Fruit fly (Drosophila melanogaster) whole organism, prepupa: ENCODE data around the gene CG32148.

Experiments
- Blimp-1 ChIP-seq: fragments of 200-800 bp; sonication (Bioruptor generic); optimal IDR thresholded peaks from 3 replicates; lab custom pipeline; 2017; ENCODE audit warnings: missing biosample characterization, missing genetic modification characterization, mild to moderate bottlenecking, moderate library complexity, missing genetic modification reagents
- CG10631 ChIP-seq: fragments of 200-800 bp; sonication (Bioruptor generic); optimal IDR thresholded peaks from 2 replicates; lab custom pipeline; 2016; ENCODE audit warnings: missing biosample characterization, missing genetic modification characterization
- CG10669 ChIP-seq: fragments of 200-800 bp; sonication (Bioruptor generic); optimal IDR thresholded peaks from 3 replicates; lab custom pipeline; 2018; ENCODE audit warnings: missing biosample characterization, mild to moderate bottlenecking, missing genetic modification characterization, moderate library complexity
- CG11294 ChIP-seq: fragments of 200-800 bp; sonication (Bioruptor generic); IDR thresholded peaks from 2 replicates; pipeline ENCODE4 v1.3.6; 2022; ENCODE audit warnings: missing biosample characterization, missing genetic modification characterization
- CG11762 ChIP-seq: fragments of 200-800 bp; sonication (Bioruptor generic); optimal IDR thresholded peaks from 3 replicates; lab custom pipeline; 2016; ENCODE audit warnings: missing biosample characterization, missing genetic modification characterization; ENCODE audit not compliant: insufficient read depth
- CG11902 ChIP-seq: fragments of 200-800 bp; sonication (Bioruptor generic); optimal IDR thresholded peaks from 3 replicates; lab custom pipeline; 2016; ENCODE audit warnings: missing biosample characterization, missing genetic modification characterization
- CG15336 ChIP-seq: fragments of 200-800 bp; sonication (Bioruptor generic); IDR thresholded peaks from 2 replicates; pipeline ENCODE4 v1.3.6; 2022; ENCODE audit warnings: missing biosample characterization, missing genetic modification characterization
- CG1621 ChIP-seq: fragments of 200-800 bp; sonication (Bioruptor generic); optimal IDR thresholded peaks from 3 replicates; lab custom pipeline; 2018; ENCODE audit warnings: missing biosample characterization, mild to moderate bottlenecking, missing genetic modification characterization
- CG16779 ChIP-seq: fragments of 200-800 bp; sonication (Bioruptor generic); optimal IDR thresholded peaks from 3 replicates; lab custom pipeline; 2017; ENCODE audit warnings: missing biosample characterization, mild to moderate bottlenecking, missing genetic modification characterization
- CG3032 ChIP-seq: fragments of 200-800 bp; optimal IDR thresholded peaks from 2 replicates; lab custom pipeline; 2019; ENCODE audit warnings: missing biosample characterization, mild to moderate bottlenecking, missing genetic modification characterization, moderate library complexity
- CG31627 ChIP-seq: fragments of 200-800 bp; sonication (Bioruptor generic); optimal IDR thresholded peaks from 3 replicates; lab custom pipeline; 2016; ENCODE audit warnings: missing biosample characterization, missing genetic modification characterization
- CG32006 ChIP-seq: fragments of 200-800 bp; sonication (Bioruptor generic); optimal IDR thresholded peaks from 3 replicates; lab custom pipeline; 2017; ENCODE audit warnings: missing biosample characterization, mild to moderate bottlenecking, missing genetic modification characterization
- CG34406 ChIP-seq: fragments of 200-800 bp; sonication (Bioruptor generic); optimal IDR thresholded peaks from 3 replicates; lab custom pipeline; 2016; ENCODE audit warnings: missing biosample characterization, missing genetic modification characterization
- CG4318 ChIP-seq: fragments of 200-800 bp; sonication (Bioruptor generic); optimal IDR thresholded peaks from 3 replicates; lab custom pipeline; 2017; ENCODE audit warnings: missing biosample characterization, mild to moderate bottlenecking, missing genetic modification characterization
- CG6163 ChIP-seq: fragments of 200-800 bp; sonication (Bioruptor generic); IDR thresholded peaks from 3 replicates; pipeline ENCODE4 v1.3.6; 2022; ENCODE audit warnings: missing biosample characterization, missing genetic modification characterization
- CG6276 ChIP-seq: fragments of 200-800 bp; sonication (Bioruptor generic); optimal IDR thresholded peaks from 2 replicates; lab custom pipeline; 2017; ENCODE audit warnings: missing biosample characterization, mild to moderate bottlenecking, missing genetic modification characterization
- CG6792 ChIP-seq: fragments of 200-800 bp; sonication (Bioruptor generic); optimal IDR thresholded peaks from 3 replicates; lab custom pipeline; 2016; ENCODE audit warnings: missing biosample characterization, missing genetic modification characterization
- CG6808 ChIP-seq: fragments of 200-800 bp; sonication (Bioruptor generic); optimal IDR thresholded peaks from 3 replicates; lab custom pipeline; 2017; ENCODE audit warnings: missing biosample characterization, missing genetic modification characterization, mild to moderate bottlenecking, moderate library complexity, missing genetic modification reagents
- CG6854 ChIP-seq: fragments of 200-800 bp; sonication (Bioruptor generic); optimal IDR thresholded peaks from 2 replicates; lab custom pipeline; 2017; ENCODE audit warnings: missing biosample characterization, mild to moderate bottlenecking, missing genetic modification characterization
- CG7368 ChIP-seq: fragments of 200-800 bp; sonication (Bioruptor generic); optimal IDR thresholded peaks from 3 replicates; lab custom pipeline; 2016; ENCODE audit warnings: missing biosample characterization, missing genetic modification characterization
- CG8119 ChIP-seq: fragments of 200-800 bp; sonication (Bioruptor generic); IDR thresholded peaks from 3 replicates; pipeline ENCODE4 v1.3.6; 2022; ENCODE audit warnings: missing biosample characterization, missing genetic modification characterization
- CG8319 ChIP-seq: fragments of 200-800 bp; sonication (Bioruptor generic); optimal IDR thresholded peaks from 3 replicates; lab custom pipeline; 2016; ENCODE audit warnings: missing biosample characterization, missing genetic modification characterization
- Eip75B ChIP-seq: fragments of 200-800 bp; sonication (Bioruptor generic); optimal IDR thresholded peaks from 3 replicates; lab custom pipeline; 2016; ENCODE audit warnings: missing biosample characterization, missing genetic modification characterization
- Eip93F ChIP-seq: fragments of 200-800 bp; sonication (Bioruptor generic); optimal IDR thresholded peaks from 2 replicates; lab custom pipeline; 2016; ENCODE audit warnings: missing biosample characterization, mild to moderate bottlenecking, missing genetic modification characterization
- Ets21C ChIP-seq: fragments of 200-800 bp; sonication (Bioruptor generic); optimal IDR thresholded peaks from 3 replicates; lab custom pipeline; 2016; ENCODE audit warnings: missing biosample characterization, missing genetic modification characterization
- Ets96B ChIP-seq: fragments of 200-800 bp; optimal IDR thresholded peaks from 2 replicates; lab custom pipeline; 2019; ENCODE audit warnings: missing biosample characterization, mild to moderate bottlenecking, missing genetic modification characterization, moderate library complexity
- Gug ChIP-seq: fragments of 200-800 bp; sonication (Bioruptor generic); IDR thresholded peaks from 2 replicates; pipeline ENCODE4 v1.3.6; 2022; ENCODE audit warnings: missing biosample characterization, missing genetic modification characterization
- Hr38 ChIP-seq: sonication (Bioruptor generic); optimal IDR thresholded peaks from 2 replicates; lab custom pipeline; 2016; ENCODE audit warnings: missing biosample characterization, missing genetic modification characterization
- Hr4 ChIP-seq: fragments of 200-800 bp; sonication (Bioruptor generic); optimal IDR thresholded peaks from 3 replicates; lab custom pipeline; 2016; ENCODE audit warnings: missing biosample characterization, missing genetic modification characterization
- Met ChIP-seq: fragments of 200-800 bp; sonication (Bioruptor generic); optimal IDR thresholded peaks from 3 replicates; lab custom pipeline; 2016; ENCODE audit warnings: missing biosample characterization, missing genetic modification characterization
- OdsH ChIP-seq: fragments of 200-800 bp; sonication (Bioruptor generic); optimal IDR thresholded peaks from 3 replicates; lab custom pipeline; 2016; ENCODE audit warnings: missing biosample characterization, missing genetic modification characterization
- Sox102F ChIP-seq: fragments of 200-800 bp; sonication (Bioruptor generic); optimal IDR thresholded peaks from 2 replicates; lab custom pipeline; 2016; ENCODE audit warnings: missing biosample characterization, mild to moderate bottlenecking, missing genetic modification characterization
- Sox14 ChIP-seq: fragments of 200-800 bp; sonication (Bioruptor generic); optimal IDR thresholded peaks from 3 replicates; lab custom pipeline; 2016; ENCODE audit warnings: missing biosample characterization, missing genetic modification characterization
- Sox15 ChIP-seq: fragments of 200-800 bp; sonication (Bioruptor generic); optimal IDR thresholded peaks from 3 replicates; lab custom pipeline; 2016; ENCODE audit warnings: missing biosample characterization, missing genetic modification characterization
- achi ChIP-seq: fragments of 200-800 bp; sonication (Bioruptor generic); optimal IDR thresholded peaks from 3 replicates; lab custom pipeline; 2016; ENCODE audit warnings: missing biosample characterization, missing genetic modification characterization
- acj6 ChIP-seq: fragments of 200-800 bp; sonication (Bioruptor generic); optimal IDR thresholded peaks from 3 replicates; lab custom pipeline; 2016; ENCODE audit warnings: missing biosample characterization, missing genetic modification characterization
- cyc ChIP-seq: fragments of 200-800 bp; sonication (Bioruptor generic); optimal IDR thresholded peaks from 3 replicates; lab custom pipeline; 2016; ENCODE audit warnings: missing biosample characterization, missing genetic modification characterization
- dac ChIP-seq: fragments of 200-800 bp; sonication (Bioruptor generic); optimal IDR thresholded peaks from 2 replicates; lab custom pipeline; 2017; ENCODE audit warnings: missing biosample characterization, mild to moderate bottlenecking, missing genetic modification characterization
- dsx ChIP-seq: fragments of 200-800 bp; optimal IDR thresholded peaks from 3 replicates; lab custom pipeline; 2019; ENCODE audit warnings: missing biosample characterization, mild to moderate bottlenecking, missing genetic modification characterization, moderate library complexity; ENCODE audit not compliant: poor library complexity, severe bottlenecking
- fd59A ChIP-seq: fragments of 200-800 bp; sonication (Bioruptor generic); optimal IDR thresholded peaks from 2 replicates; lab custom pipeline; 2017; ENCODE audit warnings: missing biosample characterization, mild to moderate bottlenecking, missing genetic modification characterization, missing genetic modification reagents
- fd85E ChIP-seq: fragments of 200-800 bp; sonication (Bioruptor generic); optimal IDR thresholded peaks from 3 replicates; lab custom pipeline; 2016; ENCODE audit warnings: missing biosample characterization, missing genetic modification characterization
- fkh ChIP-seq: fragments of 200-800 bp; sonication (Bioruptor generic); optimal IDR thresholded peaks from 3 replicates; lab custom pipeline; 2017; ENCODE audit warnings: missing biosample characterization, mild to moderate bottlenecking, missing genetic modification characterization, moderate library complexity
- lz ChIP-seq: fragments of 200-800 bp; sonication (Bioruptor generic); optimal IDR thresholded peaks from 3 replicates; lab custom pipeline; 2016; ENCODE audit warnings: missing biosample characterization, missing genetic modification characterization
- net ChIP-seq: fragments of 200-800 bp; sonication (Bioruptor generic); optimal IDR thresholded peaks from 3 replicates; lab custom pipeline; 2016; ENCODE audit warnings: missing biosample characterization, missing genetic modification characterization
- pdm3 ChIP-seq: fragments of 200-800 bp; sonication (Bioruptor generic); optimal IDR thresholded peaks from 3 replicates; lab custom pipeline; 2016; ENCODE audit warnings: missing biosample characterization, missing genetic modification characterization
- salr ChIP-seq, 2 experiments: fragments of 200-800 bp; sonication (Bioruptor generic); optimal IDR thresholded peaks; 3 replicates each; lab custom pipeline; 2016 to 2018; ENCODE audit warnings: missing biosample characterization in 2 of 2, missing genetic modification characterization in 2 of 2, mild to moderate bottlenecking in 1 of 2
- spab ChIP-seq: fragments of 200-800 bp; sonication (Bioruptor generic); optimal IDR thresholded peaks from 2 replicates; lab custom pipeline; 2017; ENCODE audit warnings: missing biosample characterization, mild to moderate bottlenecking, missing genetic modification characterization, missing genetic modification reagents
- ss ChIP-seq, 2 experiments: fragments of 200-800 bp; sonication (Bioruptor generic); optimal IDR thresholded peaks; 2 replicates in 1 of 2; 3 replicates in 1 of 2; lab custom pipeline; 2017 to 2018; ENCODE audit warnings: mild to moderate bottlenecking in 2 of 2, missing biosample characterization in 2 of 2, missing genetic modification characterization in 2 of 2, moderate library complexity in 1 of 2
- topi ChIP-seq: fragments of 200-800 bp; sonication (Bioruptor generic); optimal IDR thresholded peaks from 3 replicates; lab custom pipeline; 2016; ENCODE audit warnings: missing biosample characterization, missing genetic modification characterization
- vri ChIP-seq: fragments of 200-800 bp; sonication (Bioruptor generic); optimal IDR thresholded peaks from 3 replicates; lab custom pipeline; 2016; ENCODE audit warnings: missing biosample characterization, mild to moderate bottlenecking, missing genetic modification characterization

Gene CG32148

DNA sequence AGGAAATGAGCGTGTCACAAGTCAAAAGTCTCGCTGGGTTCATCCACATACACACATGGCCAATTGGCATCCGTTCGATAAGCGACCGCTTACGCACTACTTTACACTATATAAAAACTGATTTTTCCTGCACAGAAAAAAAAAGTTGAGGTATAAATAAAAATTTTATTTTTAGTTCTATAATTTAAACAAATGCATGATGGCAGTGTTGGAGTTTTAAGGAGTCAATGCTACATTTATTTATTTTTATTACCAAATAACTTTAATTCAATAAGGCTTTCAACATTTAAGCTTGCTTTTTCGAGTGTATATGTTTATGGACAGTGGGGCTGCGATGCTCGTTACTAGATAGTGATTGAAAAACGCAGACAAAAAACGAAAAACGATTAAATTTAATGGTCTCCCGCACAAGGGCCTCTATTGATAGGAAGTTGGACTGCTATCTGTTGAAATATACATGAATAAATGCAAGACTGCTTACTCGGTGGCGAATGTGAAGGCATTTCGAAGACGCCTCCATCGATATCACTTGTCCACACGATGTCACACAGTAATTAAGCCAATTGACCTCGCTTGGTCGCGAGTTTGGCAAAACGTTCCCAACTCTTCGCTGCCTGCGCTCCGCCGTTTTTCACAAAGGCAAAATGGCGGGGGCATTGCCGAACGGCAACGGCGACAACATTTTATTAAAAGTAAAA is 11.5 kb upstream of the CG32148 start:
- peak; percentile 83 for TF ChIP-seq CG32006 (GFP tag; lab: Kevin White, UChicago)
- TF ChIP-seq CG10631 (GFP tag; lab: Kevin White, UChicago), result peak; percentile 79
- peak; percentile 77 for TF ChIP-seq net (GFP tag; lab: Kevin White, UChicago)
- peak; percentile 59 for TF ChIP-seq Met (GFP tag; lab: Kevin White, UChicago)
- TF ChIP-seq Gug (GFP tag; lab: Robert Waterston, UW), result peak; percentile 81
- no peak for TF ChIP-seq Blimp-1 (GFP tag; lab: Kevin White, UChicago)
- peak; percentile 80 for TF ChIP-seq Eip75B (GFP tag; lab: Kevin White, UChicago)
- TF ChIP-seq cyc (GFP tag; lab: Kevin White, UChicago), result peak; percentile 20
- peak; percentile 44; the same call in 1 of the 2 replicates for TF ChIP-seq CG11294 (GFP tag; lab: Robert Waterston, UW)
- TF ChIP-seq CG6276, result peak; percentile 73
- TF ChIP-seq fd59A, result peak; percentile 54
- peak; percentile 76 for TF ChIP-seq CG6808 (GFP tag; lab: Kevin White, UChicago)
- TF ChIP-seq achi (GFP tag; lab: Kevin White, UChicago), result peak; percentile 78
- peak; percentile 83 for TF ChIP-seq dsx
- peak; percentile 41 for TF ChIP-seq CG8319 (GFP tag; lab: Kevin White, UChicago)
- peak; percentile 38 for TF ChIP-seq CG31627
- peak; percentile 75 for TF ChIP-seq spab (GFP tag; lab: Kevin White, UChicago)
- TF ChIP-seq CG8119 (GFP tag; lab: Robert Waterston, UW), result peak; percentile 87
- TF ChIP-seq Hr4, result peak; percentile 86
- TF ChIP-seq CG1621 (tag; lab: Kevin White, UChicago), result peak; percentile 64
- TF ChIP-seq Ets21C (GFP tag; lab: Kevin White, UChicago), result peak; percentile 25
- TF ChIP-seq CG11902 (GFP tag; lab: Kevin White, UChicago), result peak; percentile 34
- peak; percentile 76 for TF ChIP-seq CG34406 (GFP tag; lab: Kevin White, UChicago)
- TF ChIP-seq CG3032 (tag; lab: Kevin White, UChicago), result peak; percentile 82
- peak; percentile 88 for TF ChIP-seq Ets96B (tag; lab: Kevin White, UChicago)
- peak; percentile 54 for TF ChIP-seq CG11762 (GFP tag; lab: Kevin White, UChicago)
- peak; percentile 33 for TF ChIP-seq Sox102F
- peak; percentile 64 for TF ChIP-seq CG6792 (GFP tag; lab: Kevin White, UChicago)
- TF ChIP-seq Sox15, result peak; percentile 41
- peak; percentile 55 for TF ChIP-seq lz (GFP tag; lab: Kevin White, UChicago)
- no peak for TF ChIP-seq dac
- TF ChIP-seq CG15336 (GFP tag; lab: Robert Waterston, UW), result peak; percentile 87
- peak; percentile 71 for TF ChIP-seq Sox14 (GFP tag; lab: Kevin White, UChicago)
- peak; percentile 82 for TF ChIP-seq OdsH
- TF ChIP-seq CG4318, result peak; percentile 38
- no peak for TF ChIP-seq CG6854 (GFP tag; lab: Kevin White, UChicago)
- peak; percentile 59 for TF ChIP-seq topi (GFP tag; lab: Kevin White, UChicago)
- no peak for TF ChIP-seq Hr38 (GFP tag; lab: Kevin White, UChicago)
- no peak for TF ChIP-seq Eip93F (GFP tag; lab: Kevin White, UChicago)
- TF ChIP-seq salr (GFP tag; optimal IDR thresholded peaks at IDR 0.05; lab: Kevin White, UChicago), result peak; percentile 44 to 72
- TF ChIP-seq CG7368 (GFP tag; lab: Kevin White, UChicago), result peak; percentile 51
- no peak for TF ChIP-seq vri (GFP tag; lab: Kevin White, UChicago)
- peak; percentile 73 for TF ChIP-seq CG10669 (GFP tag; lab: Kevin White, UChicago)
- TF ChIP-seq fd85E, result no peak
- peak; percentile 64 for TF ChIP-seq CG16779 (tag; lab: Kevin White, UChicago)
- peak; percentile 77 for TF ChIP-seq pdm3
- TF ChIP-seq CG6163 (GFP tag; lab: Robert Waterston, UW), result peak; percentile 87
- TF ChIP-seq ss (GFP tag; optimal IDR thresholded peaks at IDR 0.05; lab: Kevin White, UChicago), result peak; percentile 62 to 81
- peak; percentile 78 for TF ChIP-seq acj6 (GFP tag; lab: Kevin White, UChicago)
- TF ChIP-seq fkh (GFP tag; lab: Kevin White, UChicago), result no peak
